Worm (Caenorhabditis elegans): ENCODE results near the gene R02F2.10.

R02F2.10 gene

ce11 chrIII:5504164-5504563 lies 26.1 kb downstream of the R02F2.10 start:
- peak; percentile 51; the same call in 1 of the 2 replicates for TF ChIP-seq hmg-1.2 (GFP tag; IDR thresholded peaks at IDR 0.05)
- peak; percentile 23 for TF ChIP-seq lin-40 (tag; optimal IDR thresholded peaks at IDR 0.05)
- no peak for TF ChIP-seq snpc-4 (GFP tag; optimal IDR thresholded peaks at IDR 0.05)
- TF ChIP-seq snpc-4 (tag; optimal IDR thresholded peaks at IDR 0.05), result peak in 1 of 4 experiments; percentile 18
- TF ChIP-seq tbp1 (GFP tag; optimal IDR thresholded peaks at IDR 0.05), result peak; percentile 12
- 0 out of 2 replicates have a peak, but pooled peaks have one; percentile 16 for TF ChIP-seq egl-44 (GFP tag; IDR thresholded peaks at IDR 0.05)
- peak in 1 of 2 experiments; percentile 12 for TF ChIP-seq let-607 (tag; optimal IDR thresholded peaks at IDR 0.05)
- TF ChIP-seq C06A6.2 (GFP tag; conservative IDR thresholded peaks at IDR 0.05), result 0 out of 2 replicates have a peak, but pooled peaks have one; percentile 12
- TF ChIP-seq ztf-22 (GFP tag; optimal IDR thresholded peaks at IDR 0.05), result no peak
- TF ChIP-seq cebp-1 (GFP tag; IDR thresholded peaks at IDR 0.05), result no peak
- TF ChIP-seq cebp-1 (tag; optimal IDR thresholded peaks at IDR 0.05), result peak; percentile 80
- TF ChIP-seq ama-1 (optimal IDR thresholded peaks at IDR 0.05), result peak; percentile 91
- TF ChIP-seq ama-1 (GFP tag; optimal IDR thresholded peaks at IDR 0.05), result peak in 1 of 2 experiments; percentile 16
- peak; percentile 25 for TF ChIP-seq ets-4 (GFP tag; optimal IDR thresholded peaks at IDR 0.05)
- TF ChIP-seq Y53F4B.3 (GFP tag; IDR thresholded peaks at IDR 0.05), result no peak
- peak; percentile 32 for TF ChIP-seq nhr-80 (tag; optimal IDR thresholded peaks at IDR 0.05)
- peak; percentile 15 for TF ChIP-seq unc-62 (GFP tag; optimal IDR thresholded peaks at IDR 0.05)
- TF ChIP-seq F23B12.7 (tag; optimal IDR thresholded peaks at IDR 0.05; ENCODE audit: insufficient read depth), result peak; percentile 8
- no peak for TF ChIP-seq B0019.2 (GFP tag; conservative IDR thresholded peaks at IDR 0.05)
- TF ChIP-seq ztf-6 (GFP tag; IDR thresholded peaks at IDR 0.05), result no peak

- no peak for TF ChIP-seq ceh-58 (GFP tag; IDR thresholded peaks at IDR 0.05)
- peak; percentile 37; the same call in 1 of the 2 replicates for TF ChIP-seq lin-26 (GFP tag; IDR thresholded peaks at IDR 0.05)
- no peak for TF ChIP-seq unc-62 (GFP tag; optimal IDR thresholded peaks at IDR 0.05)
- TF ChIP-seq snpc-4 (GFP tag; optimal IDR thresholded peaks at IDR 0.05), result no peak
- TF ChIP-seq snpc-4 (tag; optimal IDR thresholded peaks at IDR 0.05), result no peak
- TF ChIP-seq F57C9.4 (tag; optimal IDR thresholded peaks at IDR 0.05), result no peak
- TF ChIP-seq F57A8.1 (GFP tag; optimal IDR thresholded peaks at IDR 0.05), result no peak
- 0 out of 2 replicates have a peak, but pooled peaks have one; percentile 14 for TF ChIP-seq ekl-4 (GFP tag; IDR thresholded peaks at IDR 0.05)
- TF ChIP-seq hmg-20 (GFP tag; IDR thresholded peaks at IDR 0.05), result no peak
- 0 out of 2 replicates have a peak, but pooled peaks have one; percentile 56 for TF ChIP-seq nfya-2 (GFP tag; IDR thresholded peaks at IDR 0.05)
- no peak for TF ChIP-seq die-1 (tag; optimal IDR thresholded peaks at IDR 0.05)
- TF ChIP-seq ama-1 (optimal IDR thresholded peaks at IDR 0.05), result no peak
- no peak for TF ChIP-seq ama-1 (GFP tag; optimal IDR thresholded peaks at IDR 0.05)
- no peak for TF ChIP-seq ztf-25 (GFP tag; IDR thresholded peaks at IDR 0.05)
- TF ChIP-seq mcd-1 (GFP tag; IDR thresholded peaks at IDR 0.05), result 0 out of 2 replicates have a peak, but pooled peaks have one; percentile 21
- TF ChIP-seq egrh-3 (GFP tag; IDR thresholded peaks at IDR 0.05), result peak; percentile 72
- peak; percentile 88 for TF ChIP-seq zfh-2 (GFP tag; conservative IDR thresholded peaks at IDR 0.05)
- TF ChIP-seq F39B2.1 (GFP tag; IDR thresholded peaks at IDR 0.05), result no peak
- no peak for TF ChIP-seq tbp1 (GFP tag; optimal IDR thresholded peaks at IDR 0.05)
- TF ChIP-seq F55B11.4 (tag; optimal IDR thresholded peaks at IDR 0.05; ENCODE audit: borderline replicate concordance, insufficient read depth), result no peak
These were observed 26.8 kb downstream of the R02F2.10 start for ce11 chrIII:5504725-5505473.

ce11 chrIII:5505474-5506022 lies 27.4 kb downstream of the R02F2.10 start:
- peak; percentile 69 for TF ChIP-seq zfh-2 (GFP tag; conservative IDR thresholded peaks at IDR 0.05)
- no peak for TF ChIP-seq akir-1 (GFP tag; optimal IDR thresholded peaks at IDR 0.05)
- no peak for TF ChIP-seq gei-17 (GFP tag; optimal IDR thresholded peaks at IDR 0.05)
- no peak for TF ChIP-seq C06A6.2 (GFP tag; conservative IDR thresholded peaks at IDR 0.05)
- TF ChIP-seq nhr-90 (tag; optimal IDR thresholded peaks at IDR 0.05), result no peak
- peak; percentile 26; the same call in 1 of the 2 replicates for TF ChIP-seq ceh-100 (GFP tag; IDR thresholded peaks at IDR 0.05)
- 0 out of 2 replicates have a peak, but pooled peaks have one; percentile 6 for TF ChIP-seq mcd-1 (GFP tag; IDR thresholded peaks at IDR 0.05)
- no peak for TF ChIP-seq Y53G8AR.9 (GFP tag; conservative IDR thresholded peaks at IDR 0.05)
- no peak for TF ChIP-seq ceh-40 (GFP tag; IDR thresholded peaks at IDR 0.05)
- no peak for TF ChIP-seq ztf-25 (GFP tag; IDR thresholded peaks at IDR 0.05)
- TF ChIP-seq ztf-6 (GFP tag; IDR thresholded peaks at IDR 0.05), result no peak
- TF ChIP-seq F57C9.4 (tag; optimal IDR thresholded peaks at IDR 0.05), result no peak
- no peak for TF ChIP-seq mes-4 (tag; optimal IDR thresholded peaks at IDR 0.05)
- TF ChIP-seq hmg-1.2 (GFP tag; IDR thresholded peaks at IDR 0.05), result 0 out of 2 replicates have a peak, but pooled peaks have one; percentile 6

Measured in whole organism, young adult.